Fruit fly (Drosophila melanogaster) whole organism, prepupa: ENCODE data around the gene Gmd.

Experiments
- CG10631 ChIP-seq: fragments of 200-800 bp; sonication (Bioruptor generic); optimal IDR thresholded peaks from 2 replicates; lab custom pipeline; 2016; ENCODE audit warnings: missing biosample characterization, missing genetic modification characterization
- CG11902 ChIP-seq: fragments of 200-800 bp; sonication (Bioruptor generic); optimal IDR thresholded peaks from 3 replicates; lab custom pipeline; 2016; ENCODE audit warnings: missing biosample characterization, missing genetic modification characterization
- CG31627 ChIP-seq: fragments of 200-800 bp; sonication (Bioruptor generic); optimal IDR thresholded peaks from 3 replicates; lab custom pipeline; 2016; ENCODE audit warnings: missing biosample characterization, missing genetic modification characterization
- CG3919 ChIP-seq: fragments of 200-800 bp; sonication (Bioruptor generic); optimal IDR thresholded peaks from 3 replicates; lab custom pipeline; 2016; ENCODE audit warnings: missing biosample characterization, missing genetic modification characterization
- CG6854 ChIP-seq: fragments of 200-800 bp; sonication (Bioruptor generic); optimal IDR thresholded peaks from 2 replicates; lab custom pipeline; 2017; ENCODE audit warnings: missing biosample characterization, mild to moderate bottlenecking, missing genetic modification characterization
- CG8632 ChIP-seq: fragments of 200-800 bp; sonication (Bioruptor generic); optimal IDR thresholded peaks from 3 replicates; lab custom pipeline; 2016; ENCODE audit warnings: missing biosample characterization, missing genetic modification characterization
- dsx ChIP-seq: fragments of 200-800 bp; optimal IDR thresholded peaks from 3 replicates; lab custom pipeline; 2019; ENCODE audit warnings: missing biosample characterization, mild to moderate bottlenecking, missing genetic modification characterization, moderate library complexity; ENCODE audit not compliant: poor library complexity, severe bottlenecking
- fkh ChIP-seq: fragments of 200-800 bp; sonication (Bioruptor generic); optimal IDR thresholded peaks from 3 replicates; lab custom pipeline; 2017; ENCODE audit warnings: missing biosample characterization, mild to moderate bottlenecking, missing genetic modification characterization, moderate library complexity
- svp ChIP-seq: fragments of 200-800 bp; sonication (Bioruptor generic); peaks from one replicate; lab custom pipeline; 2016; ENCODE audit warnings: missing biosample characterization, missing genetic modification characterization

- no peak for TF ChIP-seq CG11902 (GFP tag; lab: Kevin White, UChicago)
- TF ChIP-seq CG3919 = no peak
- TF ChIP-seq CG8632 = no peak
- no peak for TF ChIP-seq svp (GFP tag; lab: Kevin White, UChicago)
- TF ChIP-seq CG6854 (GFP tag; lab: Kevin White, UChicago) = no peak
- no peak for TF ChIP-seq CG10631 (GFP tag; lab: Kevin White, UChicago)
- TF ChIP-seq CG31627 (GFP tag; lab: Kevin White, UChicago) = no peak
- TF ChIP-seq fkh = no peak
- TF ChIP-seq dsx = no peak
These were observed 40.4 kb downstream of the Gmd start, which contains the start of gene hoe2 for dm6 chr2L:4936325-4936869.
